Fruit fly (Drosophila melanogaster): Measurements from ENCODE around the gene CG14042.

CG14042 gene

DNA sequence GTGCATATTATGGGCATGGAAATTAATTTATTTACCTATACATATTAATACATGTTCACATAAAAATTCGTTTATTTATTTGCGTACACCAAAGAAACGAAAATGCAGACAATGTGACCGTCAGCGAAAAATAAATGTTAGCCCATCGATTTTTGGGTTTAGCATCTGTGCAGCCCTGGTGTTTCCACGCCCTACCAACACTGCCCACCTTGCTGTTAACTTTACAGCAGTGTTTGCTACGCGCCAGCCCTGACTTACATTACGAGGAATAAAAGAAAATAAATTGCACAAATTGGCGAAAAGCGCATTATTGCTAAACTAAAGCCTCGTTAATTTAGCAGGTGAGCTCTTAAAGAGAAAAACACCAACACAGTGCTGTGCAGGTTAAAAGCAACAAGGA, 5.5 kb downstream of the CG14042 start, which contains the start of the genes CG33995, CG44000 and CG44001 (continued):
- TF ChIP-seq pita (GFP tag; optimal IDR thresholded peaks at IDR 0.05) (no peak), ab (GFP tag; optimal IDR thresholded peaks at IDR 0.05) (no peak), Hr3 (GFP tag; optimal IDR thresholded peaks at IDR 0.05) (peak; percentile 46), CG10274 (GFP tag; optimal IDR thresholded peaks at IDR 0.05) (no peak), CG3407 (GFP tag; optimal IDR thresholded peaks at IDR 0.05) (no peak), slp2 (GFP tag; optimal IDR thresholded peaks at IDR 0.05) (peak; percentile 26), CG6254 (GFP tag; optimal IDR thresholded peaks at IDR 0.05) (no peak), fu2 (GFP tag; optimal IDR thresholded peaks at IDR 0.05) (peak; percentile 43), CG2889 (GFP tag; IDR thresholded peaks at IDR 0.05) (no peak), CG9817 (tag; optimal IDR thresholded peaks at IDR 0.05) (peak; percentile 52), CG12104 (GFP tag; optimal IDR thresholded peaks at IDR 0.05) (no peak), bcd (GFP tag; optimal IDR thresholded peaks at IDR 0.05) (peak; percentile 45), grn (GFP tag; optimal IDR thresholded peaks at IDR 0.05) (no peak), gfzf (GFP tag; optimal IDR thresholded peaks at IDR 0.05) (peak; percentile 87), Antp (GFP tag; optimal IDR thresholded peaks at IDR 0.05) (peak; percentile 64), dimm (GFP tag; IDR thresholded peaks at IDR 0.05) (no peak), CG43689 (GFP tag; IDR thresholded peaks at IDR 0.05) (no peak), YL-1 (GFP tag; optimal IDR thresholded peaks at IDR 0.05) (peak; percentile 96), otp (GFP tag; IDR thresholded peaks at IDR 0.05) (no peak), CG5953 (GFP tag; IDR thresholded peaks at IDR 0.05) (no peak), CG17385 (GFP tag; optimal IDR thresholded peaks at IDR 0.05) (no peak), CG15514 (GFP tag; optimal IDR thresholded peaks at IDR 0.05) (peak; percentile 84), CG3065 (GFP tag; optimal IDR thresholded peaks at IDR 0.05) (peak; percentile 49), CG15011 (GFP tag; optimal IDR thresholded peaks at IDR 0.05) (no peak), Sox102F (GFP tag; optimal IDR thresholded peaks at IDR 0.05) (no peak), CG34376 (GFP tag; optimal IDR thresholded peaks at IDR 0.05) (peak; percentile 48), unc-4 (GFP tag; IDR thresholded peaks at IDR 0.05; ENCODE audit: partially characterized antibody) (no peak), Jarid2 (GFP tag; optimal IDR thresholded peaks at IDR 0.05) (peak; percentile 2), Med (GFP tag) (peak; percentile 96), CG14441 (GFP tag; IDR thresholded peaks at IDR 0.05) (peak; percentile 25; the same call in 1 of the 2 replicates), maf-S (GFP tag; optimal IDR thresholded peaks at IDR 0.05) (peak; percentile 14), hth (optimal IDR thresholded peaks at IDR 0.05) (no peak), Asciz (GFP tag; optimal IDR thresholded peaks at IDR 0.05) (no peak), Usf (GFP tag; optimal IDR thresholded peaks at IDR 0.05) (no peak), Nf-YA (GFP tag; IDR thresholded peaks at IDR 0.05) (no peak), CG11504 (tag; optimal IDR thresholded peaks at IDR 0.05) (peak; percentile 52), dati (GFP tag; IDR thresholded peaks at IDR 0.05) (no peak), slbo (GFP tag; IDR thresholded peaks at IDR 0.05) (peak; percentile 78), CG2875 (GFP tag; optimal IDR thresholded peaks at IDR 0.05) (no peak), disco-r (GFP tag; optimal IDR thresholded peaks at IDR 0.05) (no peak), CG13424 (tag; optimal IDR thresholded peaks at IDR 0.05) (peak; percentile 17), CG6654 (GFP tag; optimal IDR thresholded peaks at IDR 0.05) (no peak), CG6175 (GFP tag; IDR thresholded peaks at IDR 0.05) (no peak), hkb (optimal IDR thresholded peaks at IDR 0.05) (peak; percentile 25), hkb (GFP tag; IDR thresholded peaks at IDR 0.05) (no peak), dpn (GFP tag; optimal IDR thresholded peaks at IDR 0.05) (peak; percentile 64 to 76), dan (GFP tag; IDR thresholded peaks at IDR 0.05) (no peak), dysf (GFP tag; IDR thresholded peaks at IDR 0.05) (no peak), sqz (GFP tag; optimal IDR thresholded peaks at IDR 0.05) (peak; percentile 23), CG17328 (GFP tag; IDR thresholded peaks at IDR 0.05) (no peak; the same call in 1 of the 2 replicates), CG7372 (GFP tag; IDR thresholded peaks at IDR 0.05) (no peak), CG1832 (GFP tag; optimal IDR thresholded peaks at IDR 0.05) (no peak)
